Worm (Caenorhabditis elegans): ENCODE measurements around the gene C03B1.10.

Gene C03B1.10

DNA sequence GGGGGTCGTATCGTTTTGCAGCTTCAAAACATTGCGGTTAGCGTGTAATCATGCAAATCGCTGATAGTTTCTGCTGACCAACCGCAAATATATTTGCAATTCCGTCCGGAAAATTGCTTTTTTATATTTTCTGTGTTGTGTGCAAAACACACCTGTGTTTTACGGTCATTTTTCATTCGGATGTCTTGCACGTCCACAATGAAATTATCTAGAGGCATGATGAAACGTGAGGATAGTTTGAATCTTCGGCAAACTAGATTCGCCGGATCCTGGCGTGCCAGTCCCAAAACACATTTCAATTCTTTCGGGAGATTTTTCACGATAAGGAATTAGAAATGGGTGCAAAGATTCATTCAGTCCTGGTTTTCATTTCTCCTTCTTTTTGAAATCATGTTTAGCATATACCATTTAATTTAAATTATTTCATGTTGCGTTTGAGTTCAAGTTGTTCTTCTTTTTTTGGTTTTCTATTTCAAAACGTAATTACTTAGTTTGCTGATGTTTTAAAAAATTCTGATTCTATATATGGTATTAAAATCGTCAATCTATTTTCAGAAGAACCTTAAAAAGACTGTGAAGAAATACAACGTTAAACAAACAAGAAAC lies 2.5 kb downstream of the C03B1.10 start, which contains the start of gene C03B1.5:
Gene C03B1.5 (plus strand): TSS at position 556 of the 606 bp plus-strand sequence.
- TF ChIP-seq med-1 (GFP tag; optimal IDR thresholded peaks at IDR 0.05; ENCODE audit: insufficient read depth) (no peak), klf-2 (GFP tag; conservative IDR thresholded peaks at IDR 0.05) (no peak), tab-1 (GFP tag; IDR thresholded peaks at IDR 0.05) (no peak), ztf-23 (GFP tag; IDR thresholded peaks at IDR 0.05) (no peak), flt-1 (GFP tag; IDR thresholded peaks at IDR 0.05) (no peak), T22C8.4 (GFP tag; IDR thresholded peaks at IDR 0.05) (no peak), ztf-29 (GFP tag; IDR thresholded peaks at IDR 0.05) (no peak), ref-1 (GFP tag; conservative IDR thresholded peaks at IDR 0.05) (no peak), cog-1 (tag; optimal IDR thresholded peaks at IDR 0.05) (no peak)

- no peak for TF ChIP-seq ref-1 (GFP tag; conservative IDR thresholded peaks at IDR 0.05)
- no peak for TF ChIP-seq flt-1 (GFP tag; IDR thresholded peaks at IDR 0.05)
- TF ChIP-seq ztf-23 (GFP tag; IDR thresholded peaks at IDR 0.05), result no peak
These were observed 3.9 kb downstream of the C03B1.10 start for ce11 chrX:6353763-6354162.

- TF ChIP-seq ztf-23 (GFP tag; IDR thresholded peaks at IDR 0.05), result no peak
- TF ChIP-seq klf-2 (GFP tag; conservative IDR thresholded peaks at IDR 0.05), result no peak
- TF ChIP-seq ref-1 (GFP tag; conservative IDR thresholded peaks at IDR 0.05), result no peak
- no peak for TF ChIP-seq ztf-29 (GFP tag; IDR thresholded peaks at IDR 0.05)
- no peak for TF ChIP-seq tab-1 (GFP tag; IDR thresholded peaks at IDR 0.05)
- no peak for TF ChIP-seq cog-1 (tag; optimal IDR thresholded peaks at IDR 0.05)
- no peak for TF ChIP-seq T22C8.4 (GFP tag; IDR thresholded peaks at IDR 0.05)
- no peak for TF ChIP-seq flt-1 (GFP tag; IDR thresholded peaks at IDR 0.05)
These were observed 7.7 kb downstream of the C03B1.10 start, which contains the start of gene C03B1.6 for ce11 chrX:6350016-6350415. TSS of gene C03B1.6 (plus strand) at chrX:6350316.

DNA sequence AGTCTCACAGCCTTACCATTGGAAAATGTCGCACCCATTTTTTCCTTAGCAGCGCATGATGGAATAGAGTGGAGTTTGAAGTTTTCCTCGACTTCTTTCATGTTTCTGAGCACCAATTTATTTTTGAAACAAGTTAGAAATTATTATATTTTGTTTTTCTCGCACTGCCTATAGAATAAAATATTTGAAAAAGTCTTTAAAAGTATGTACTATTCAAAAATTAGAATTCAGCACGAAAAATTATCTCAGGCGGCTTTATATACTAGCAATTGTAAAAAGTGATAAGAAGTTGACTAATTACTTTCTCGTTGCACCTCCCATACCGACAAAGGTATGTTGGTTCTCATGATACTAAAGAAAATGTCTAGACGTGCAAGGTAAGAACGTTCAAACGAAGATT lies 10.7 kb downstream of the C03B1.10 start, which contains the start of gene C03B1.9:
Gene C03B1.9 (minus strand): TSS at position 101 of the 400 bp plus-strand sequence.
- TF ChIP-seq tab-1 (GFP tag; IDR thresholded peaks at IDR 0.05) (no peak), T22C8.4 (GFP tag; IDR thresholded peaks at IDR 0.05) (no peak), med-1 (GFP tag; optimal IDR thresholded peaks at IDR 0.05; ENCODE audit: insufficient read depth) (no peak), flt-1 (GFP tag; IDR thresholded peaks at IDR 0.05) (no peak), klf-2 (GFP tag; conservative IDR thresholded peaks at IDR 0.05) (no peak), ztf-29 (GFP tag; IDR thresholded peaks at IDR 0.05) (no peak), cog-1 (tag; optimal IDR thresholded peaks at IDR 0.05) (no peak), ztf-23 (GFP tag; IDR thresholded peaks at IDR 0.05) (no peak), ref-1 (GFP tag; conservative IDR thresholded peaks at IDR 0.05) (no peak)

- TF ChIP-seq med-1 (GFP tag; optimal IDR thresholded peaks at IDR 0.05; ENCODE audit: insufficient read depth), result no peak
- TF ChIP-seq flt-1 (GFP tag; IDR thresholded peaks at IDR 0.05), result no peak
- TF ChIP-seq tab-1 (GFP tag; IDR thresholded peaks at IDR 0.05), result no peak
- no peak for TF ChIP-seq ztf-29 (GFP tag; IDR thresholded peaks at IDR 0.05)
- no peak for TF ChIP-seq T22C8.4 (GFP tag; IDR thresholded peaks at IDR 0.05)
- no peak for TF ChIP-seq ztf-23 (GFP tag; IDR thresholded peaks at IDR 0.05)
- TF ChIP-seq cog-1 (tag; optimal IDR thresholded peaks at IDR 0.05), result no peak
- TF ChIP-seq ref-1 (GFP tag; conservative IDR thresholded peaks at IDR 0.05), result no peak
- TF ChIP-seq klf-2 (GFP tag; conservative IDR thresholded peaks at IDR 0.05), result no peak
These were observed 11.9 kb downstream of the C03B1.10 start for ce11 chrX:6345785-6346184.

- TF ChIP-seq ztf-23 (GFP tag; IDR thresholded peaks at IDR 0.05) (no peak), tab-1 (GFP tag; IDR thresholded peaks at IDR 0.05) (no peak), flt-1 (GFP tag; IDR thresholded peaks at IDR 0.05) (no peak), cog-1 (tag; optimal IDR thresholded peaks at IDR 0.05) (no peak), klf-2 (GFP tag; conservative IDR thresholded peaks at IDR 0.05) (no peak), T22C8.4 (GFP tag; IDR thresholded peaks at IDR 0.05) (no peak), ztf-29 (GFP tag; IDR thresholded peaks at IDR 0.05) (no peak)
These were observed 16.2 kb downstream of the C03B1.10 start, which contains the start of gene C03B1.7 for ce11 chrX:6341513-6341912. TSS of gene C03B1.7 (plus strand) at chrX:6341813.

DNA sequence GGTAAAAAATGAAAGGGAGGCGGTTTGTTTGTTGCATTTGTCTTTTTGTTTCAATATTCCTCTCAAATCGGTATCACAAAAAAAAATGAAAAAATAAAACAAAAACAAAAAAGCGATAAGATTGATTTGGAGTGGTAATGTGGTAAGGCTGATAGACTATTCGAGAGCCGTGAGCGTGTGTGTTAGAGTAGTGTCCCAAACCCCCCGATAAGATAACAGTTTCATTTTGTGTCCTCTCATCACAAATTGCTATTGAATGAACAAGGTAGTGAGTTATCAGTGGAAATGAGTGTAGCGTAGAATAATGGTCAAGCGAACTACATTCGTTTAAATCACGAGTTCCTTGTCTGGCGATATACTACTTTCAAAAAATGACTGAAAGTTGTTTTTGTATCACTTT lies 19.2 kb downstream of the C03B1.10 start:
- TF ChIP-seq ztf-23 (GFP tag; IDR thresholded peaks at IDR 0.05), result no peak
- no peak for TF ChIP-seq T22C8.4 (GFP tag; IDR thresholded peaks at IDR 0.05)
- TF ChIP-seq klf-2 (GFP tag; conservative IDR thresholded peaks at IDR 0.05), result no peak
- TF ChIP-seq ztf-29 (GFP tag; IDR thresholded peaks at IDR 0.05), result no peak
- TF ChIP-seq ref-1 (GFP tag; conservative IDR thresholded peaks at IDR 0.05), result no peak
- no peak for TF ChIP-seq cog-1 (tag; optimal IDR thresholded peaks at IDR 0.05)
- TF ChIP-seq tab-1 (GFP tag; IDR thresholded peaks at IDR 0.05), result no peak
- TF ChIP-seq med-1 (GFP tag; optimal IDR thresholded peaks at IDR 0.05; ENCODE audit: insufficient read depth), result no peak
- TF ChIP-seq flt-1 (GFP tag; IDR thresholded peaks at IDR 0.05), result no peak

ce11 chrX:6337951-6338350 lies 19.7 kb downstream of the C03B1.10 start, which contains the start of gene C03B1.13:
TSS of gene C03B1.13 (minus strand) at chrX:6338051.
- TF ChIP-seq T22C8.4 (GFP tag; IDR thresholded peaks at IDR 0.05) (no peak), ztf-29 (GFP tag; IDR thresholded peaks at IDR 0.05) (no peak), ref-1 (GFP tag; conservative IDR thresholded peaks at IDR 0.05) (no peak), med-1 (GFP tag; optimal IDR thresholded peaks at IDR 0.05; ENCODE audit: insufficient read depth) (no peak), cog-1 (tag; optimal IDR thresholded peaks at IDR 0.05) (no peak), tab-1 (GFP tag; IDR thresholded peaks at IDR 0.05) (no peak), ztf-23 (GFP tag; IDR thresholded peaks at IDR 0.05) (no peak), flt-1 (GFP tag; IDR thresholded peaks at IDR 0.05) (no peak), klf-2 (GFP tag; conservative IDR thresholded peaks at IDR 0.05) (no peak)

- TF ChIP-seq tab-1 (GFP tag; IDR thresholded peaks at IDR 0.05) (no peak), flt-1 (GFP tag; IDR thresholded peaks at IDR 0.05) (no peak), klf-2 (GFP tag; conservative IDR thresholded peaks at IDR 0.05) (no peak), T22C8.4 (GFP tag; IDR thresholded peaks at IDR 0.05) (no peak), ztf-23 (GFP tag; IDR thresholded peaks at IDR 0.05) (no peak), ref-1 (GFP tag; conservative IDR thresholded peaks at IDR 0.05) (no peak), med-1 (GFP tag; optimal IDR thresholded peaks at IDR 0.05; ENCODE audit: insufficient read depth) (no peak), ztf-29 (GFP tag; IDR thresholded peaks at IDR 0.05) (no peak), cog-1 (tag; optimal IDR thresholded peaks at IDR 0.05) (no peak)
These were observed 20.3 kb downstream of the C03B1.10 start for ce11 chrX:6337338-6337737.

DNA sequence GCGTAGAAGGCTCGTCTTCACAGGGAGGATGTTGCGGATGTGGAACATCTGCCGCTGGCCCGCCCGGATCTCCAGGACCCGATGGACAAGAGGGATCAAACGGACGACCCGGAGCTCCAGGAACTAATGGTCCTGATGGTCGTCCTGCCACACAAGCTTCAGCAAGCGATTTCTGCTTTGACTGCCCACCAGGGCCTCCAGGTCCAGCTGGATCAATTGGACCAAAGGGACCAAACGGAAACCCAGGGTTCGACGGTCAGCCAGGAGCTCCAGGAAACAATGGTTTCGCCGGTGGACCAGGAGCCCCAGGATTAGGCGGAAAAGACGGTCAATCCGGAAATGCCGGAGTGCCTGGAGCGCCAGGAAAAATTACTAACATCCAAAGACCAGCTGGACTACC lies 23.1 kb downstream of the C03B1.10 start:
- TF ChIP-seq ztf-23 (GFP tag; IDR thresholded peaks at IDR 0.05), result no peak
- TF ChIP-seq tab-1 (GFP tag; IDR thresholded peaks at IDR 0.05), result no peak
- TF ChIP-seq klf-2 (GFP tag; conservative IDR thresholded peaks at IDR 0.05), result no peak
- no peak for TF ChIP-seq T22C8.4 (GFP tag; IDR thresholded peaks at IDR 0.05)
- TF ChIP-seq flt-1 (GFP tag; IDR thresholded peaks at IDR 0.05), result no peak
- no peak for TF ChIP-seq ztf-29 (GFP tag; IDR thresholded peaks at IDR 0.05)

Data from whole organism, midembryonic.